Worm (Caenorhabditis elegans) whole organism, L1 larva: ENCODE data around the gene R13A1.3.

Experiments used
- ceh-82 ChIP-seq, 3 experiments: fragments of 150-350 bp in 1 of 3; sonication (generic microtip) in 2 of 3; optimal IDR thresholded peaks; 2 replicates each; lab custom pipeline; 2014 to 2017; ENCODE audit warnings: missing biosample characterization in 3 of 3, missing genetic modification characterization in 3 of 3
- efl-1 ChIP-seq, 4 experiments: fragments of 150-350 bp; optimal IDR thresholded peaks in 3 of 4; peaks in 1 of 4; 1 replicate in 1 of 4; 2 replicates in 3 of 4; lab custom pipeline; 2014; ENCODE audit warnings: missing biosample characterization in 2 of 4, missing genetic modification characterization in 2 of 4, missing genetic modification reagents in 2 of 4
- elt-3 ChIP-seq, 6 experiments: fragments of 150-350 bp in 1 of 6; sonication (generic microtip); optimal IDR thresholded peaks; 2 replicates each; lab custom pipeline; 2017 to 2018; ENCODE audit warnings: missing biosample characterization in 6 of 6, missing genetic modification characterization in 6 of 6, inconsistent platforms in 1 of 6
- fos-1 ChIP-seq: fragments of 150-350 bp; optimal IDR thresholded peaks from 2 replicates; lab custom pipeline; 2014; ENCODE audit warnings: missing biosample characterization, missing genetic modification characterization
- lin-13 ChIP-seq: fragments of 150-350 bp; optimal IDR thresholded peaks from 2 replicates; lab custom pipeline; 2014; ENCODE audit warnings: missing biosample characterization, missing genetic modification reagents, missing genetic modification characterization
- mdl-1 ChIP-seq, 2 experiments: fragments of 150-350 bp; optimal IDR thresholded peaks; 2 replicates each; lab custom pipeline; 2014 to 2017; ENCODE audit warnings: missing biosample characterization in 2 of 2, missing genetic modification characterization in 2 of 2, inconsistent platforms in 1 of 2
- nhr-237 ChIP-seq: fragments of 150-350 bp; optimal IDR thresholded peaks from 2 replicates; lab custom pipeline; 2014; ENCODE audit warnings: missing biosample characterization, missing genetic modification characterization
- nhr-28 ChIP-seq: fragments of 150-350 bp; optimal IDR thresholded peaks from 2 replicates; lab custom pipeline; 2014; ENCODE audit warnings: missing biosample characterization, missing genetic modification characterization
- pqm-1 ChIP-seq: sonication (generic microtip); optimal IDR thresholded peaks from 3 replicates; lab custom pipeline; 2017; ENCODE audit warnings: missing biosample characterization, missing genetic modification characterization
- snpc-4 ChIP-seq: fragments of 150-350 bp; optimal IDR thresholded peaks from 2 replicates; lab custom pipeline; 2014; ENCODE audit warnings: missing biosample characterization, missing genetic modification characterization

DNA sequence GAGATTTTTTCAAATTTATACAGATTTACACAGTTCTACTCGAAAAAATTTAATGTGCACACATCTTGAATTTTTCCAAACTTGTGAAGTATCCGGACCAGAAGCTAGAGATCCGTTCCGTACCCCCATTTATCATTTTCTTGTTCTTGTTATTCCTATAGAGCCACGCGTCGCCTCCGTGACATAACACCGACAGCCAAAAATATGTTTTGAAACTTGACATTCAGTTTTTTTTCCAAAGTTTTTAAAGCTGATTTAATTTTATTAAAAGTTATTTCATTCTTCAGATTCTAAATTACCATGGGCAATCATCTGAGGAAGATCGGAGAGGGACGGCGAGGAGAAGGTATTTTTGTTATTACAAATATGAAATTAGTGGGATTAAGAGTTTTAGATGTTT lies 46.4 kb downstream of the R13A1.3 start, which contains the start of gene D2024.18:
- TF ChIP-seq efl-1 (optimal IDR thresholded peaks at IDR 0.05; lab: Kevin White, UChicago) = no peak
- no peak for TF ChIP-seq efl-1 (GFP tag; optimal IDR thresholded peaks at IDR 0.05 in 1 of 2; lab: Kevin White, UChicago)
- no peak for TF ChIP-seq nhr-28 (tag; lab: Kevin White, UChicago)
- no peak for TF ChIP-seq pqm-1
- no peak for TF ChIP-seq snpc-4
- TF ChIP-seq mdl-1 (tag; optimal IDR thresholded peaks at IDR 0.05; lab: Kevin White, UChicago) = no peak
- TF ChIP-seq fos-1 (tag; lab: Kevin White, UChicago) = no peak
- TF ChIP-seq ceh-82 (tag; optimal IDR thresholded peaks at IDR 0.05; lab: Kevin White, UChicago) = no peak
- TF ChIP-seq nhr-237 = no peak
- TF ChIP-seq elt-3 (tag; optimal IDR thresholded peaks at IDR 0.05; lab: Kevin White, UChicago) = no peak
- no peak for TF ChIP-seq lin-13
